1 fruit fly cellular context compared by ENCODE assay signal in genomic region chr2L:4847191-4847853, dm6.
A peak's percentile ranks its signal among the peaks of the same experiment; 100 is the strongest.
TF ChIP-seq lines count a peak whose summit lies in the region.

mxt (minus strand) TSS chr2L:4847295.
CG11927 (plus strand) TSS chr2L:4847766.

TF ChIP-seq in whole organism, embryonic, 481 proteins besides CTCF, POLR2A, EP300 and RAD21 (continued from another document and continues in another):
- TF ChIP-seq CG4328 (GFP tag; optimal IDR thresholded peaks at IDR 0.05; lab: Kevin White, UChicago) (peak; percentile 8), CG9932 (GFP tag; IDR thresholded peaks at IDR 0.05; lab: Robert Waterston, UW) (peak; percentile 85), corto (GFP tag; optimal IDR thresholded peaks at IDR 0.05; lab: Kevin White, UChicago) (no peak), Ada2b (GFP tag; IDR thresholded peaks at IDR 0.05; lab: Robert Waterston, UW) (no peak), slbo (GFP tag; IDR thresholded peaks at IDR 0.05; lab: Robert Waterston, UW) (peak; percentile 86), lola (GFP tag; optimal IDR thresholded peaks at IDR 0.05; lab: Kevin White, UChicago) (peak in 1 of 3 experiments; percentile 35), CG42726 (GFP tag; IDR thresholded peaks at IDR 0.05; lab: Robert Waterston, UW; ENCODE audit: partially characterized antibody) (peak; percentile 85; the same call in 1 of the 2 replicates), sisA (GFP tag; IDR thresholded peaks at IDR 0.05; lab: Robert Waterston, UW) (peak; percentile 51), CG13775 (GFP tag; optimal IDR thresholded peaks at IDR 0.05; lab: Kevin White, UChicago) (peak; percentile 59), pan (optimal IDR thresholded peaks at IDR 0.05; lab: Kevin White, UChicago) (no peak), pan (GFP tag; optimal IDR thresholded peaks at IDR 0.05 in 1 of 2, IDR thresholded peaks at IDR 0.05 in 1 of 2) (peak in 1 of 2 experiments; percentile 68), Pdp1 (GFP tag; optimal IDR thresholded peaks at IDR 0.05; lab: Kevin White, UChicago) (peak in 1 of 2 experiments; percentile 30), fd102C (GFP tag; optimal IDR thresholded peaks at IDR 0.05; lab: Kevin White, UChicago) (no peak), CG10543 (GFP tag; optimal IDR thresholded peaks at IDR 0.05; lab: Kevin White, UChicago) (peak; percentile 56), ERR (GFP tag; optimal IDR thresholded peaks at IDR 0.05; lab: Kevin White, UChicago) (no peak), ind (GFP tag; optimal IDR thresholded peaks at IDR 0.05; lab: Kevin White, UChicago) (peak; percentile 62), CG33213 (GFP tag; optimal IDR thresholded peaks at IDR 0.05; lab: Kevin White, UChicago) (peak; percentile 5), twi (tag; optimal IDR thresholded peaks at IDR 0.05; lab: Kevin White, UChicago) (no peak), HLH4C (GFP tag; IDR thresholded peaks at IDR 0.05; lab: Robert Waterston, UW; ENCODE audit: partially characterized antibody) (peak; percentile 76; the same call in 2 of the 3 replicates), so (GFP tag; IDR thresholded peaks at IDR 0.05; lab: Robert Waterston, UW) (no peak), mld (GFP tag; IDR thresholded peaks at IDR 0.05; lab: Robert Waterston, UW; ENCODE audit: partially characterized antibody) (peak; percentile 88; the same call in 2 of the 3 replicates), CG16813 (GFP tag; IDR thresholded peaks at IDR 0.05; lab: Robert Waterston, UW; ENCODE audit: partially characterized antibody) (peak; percentile 88), eve (GFP tag; optimal IDR thresholded peaks at IDR 0.05; lab: Kevin White, UChicago) (no peak), CG12659 (GFP tag; optimal IDR thresholded peaks at IDR 0.05; lab: Kevin White, UChicago) (peak; percentile 57), CG30403 (GFP tag; optimal IDR thresholded peaks at IDR 0.05; lab: Kevin White, UChicago) (peak; percentile 76), HmgZ (tag; optimal IDR thresholded peaks at IDR 0.05; lab: Kevin White, UChicago) (peak; percentile 36), bbx (GFP tag; IDR thresholded peaks at IDR 0.05; lab: Robert Waterston, UW; ENCODE audit: partially characterized antibody) (peak; percentile 88), Dll (GFP tag; IDR thresholded peaks at IDR 0.05; lab: Robert Waterston, UW; ENCODE audit: partially characterized antibody) (peak; percentile 93), Aef1 (GFP tag; IDR thresholded peaks at IDR 0.05; lab: Robert Waterston, UW) (peak; percentile 20; the same call in 2 of the 3 replicates), CG17829 (tag; optimal IDR thresholded peaks at IDR 0.05; lab: Kevin White, UChicago) (peak; percentile 17), CG4820 (GFP tag; optimal IDR thresholded peaks at IDR 0.05; lab: Kevin White, UChicago) (peak; percentile 21), fd3F (GFP tag; optimal IDR thresholded peaks at IDR 0.05; lab: Kevin White, UChicago) (peak; percentile 23), CG18764 (GFP tag; optimal IDR thresholded peaks at IDR 0.05; lab: Kevin White, UChicago) (peak; percentile 37), CG7963 (GFP tag; IDR thresholded peaks at IDR 0.05; lab: Robert Waterston, UW; ENCODE audit: partially characterized antibody) (peak; percentile 77), dpn (GFP tag; optimal IDR thresholded peaks at IDR 0.05; lab: Kevin White, UChicago) (peak; percentile 58 to 60), scrt (GFP tag; optimal IDR thresholded peaks at IDR 0.05; lab: Kevin White, UChicago) (no peak), kah (GFP tag; optimal IDR thresholded peaks at IDR 0.05; lab: Kevin White, UChicago) (no peak), seq (GFP tag; IDR thresholded peaks at IDR 0.05; lab: Robert Waterston, UW) (no peak), dysf (GFP tag; IDR thresholded peaks at IDR 0.05; lab: Robert Waterston, UW) (0 out of 3 replicates have a peak, but pooled peaks have one; percentile 26), zfh2 (GFP tag; optimal IDR thresholded peaks at IDR 0.05; lab: Kevin White, UChicago) (peak; percentile 65), CHES-1-like (GFP tag; optimal IDR thresholded peaks at IDR 0.05; lab: Kevin White, UChicago) (no peak), Lim3 (GFP tag; IDR thresholded peaks at IDR 0.05; lab: Robert Waterston, UW) (no peak), sob (GFP tag; IDR thresholded peaks at IDR 0.05; lab: Robert Waterston, UW) (peak; percentile 48; the same call in 1 of the 2 replicates), jing (GFP tag; optimal IDR thresholded peaks at IDR 0.05; lab: Kevin White, UChicago) (no peak), CG6791 (GFP tag; IDR thresholded peaks at IDR 0.05; lab: Robert Waterston, UW; ENCODE audit: partially characterized antibody) (peak; percentile 82), nerfin-2 (GFP tag; IDR thresholded peaks at IDR 0.05; lab: Robert Waterston, UW; ENCODE audit: partially characterized antibody) (peak; percentile 71), sug (tag; optimal IDR thresholded peaks at IDR 0.05; lab: Kevin White, UChicago) (peak; percentile 49), grau (tag; optimal IDR thresholded peaks at IDR 0.05; lab: Kevin White, UChicago) (peak; percentile 47), CG17361 (GFP tag; IDR thresholded peaks at IDR 0.05; lab: Robert Waterston, UW) (peak; percentile 71), Lhr (GFP tag; optimal IDR thresholded peaks at IDR 0.05; lab: Kevin White, UChicago) (peak; percentile 28), CG8924 (tag; optimal IDR thresholded peaks at IDR 0.05; lab: Kevin White, UChicago) (peak; percentile 56), esg (GFP tag; conservative IDR thresholded peaks at IDR 0.05; lab: Robert Waterston, UW) (peak; percentile 30; the same call in 1 of the 2 replicates), Bgb (GFP tag; IDR thresholded peaks at IDR 0.05; lab: Robert Waterston, UW; ENCODE audit: partially characterized antibody) (peak; percentile 90), CG11093 (GFP tag; IDR thresholded peaks at IDR 0.05; lab: Robert Waterston, UW) (0 out of 3 replicates have a peak, but pooled peaks have one; percentile 31), tgo (GFP tag; IDR thresholded peaks at IDR 0.05; lab: Robert Waterston, UW) (no peak), nmo (GFP tag; optimal IDR thresholded peaks at IDR 0.05; lab: Kevin White, UChicago) (peak; percentile 54), wor (GFP tag; IDR thresholded peaks at IDR 0.05; lab: Robert Waterston, UW) (no peak), Ets97D (GFP tag; optimal IDR thresholded peaks at IDR 0.05; lab: Kevin White, UChicago) (peak; percentile 41), CG1233 (GFP tag; optimal IDR thresholded peaks at IDR 0.05; lab: Kevin White, UChicago) (no peak), CG11696 (GFP tag; IDR thresholded peaks at IDR 0.05; lab: Robert Waterston, UW) (no peak), D19A (tag; optimal IDR thresholded peaks at IDR 0.05; lab: Kevin White, UChicago) (no peak), h (optimal IDR thresholded peaks at IDR 0.05; lab: Kevin White, UChicago) (no peak), trem (tag; optimal IDR thresholded peaks at IDR 0.05; lab: Kevin White, UChicago) (peak; percentile 10), Jarid2 (GFP tag; optimal IDR thresholded peaks at IDR 0.05; lab: Kevin White, UChicago) (no peak), gro (GFP tag; optimal IDR thresholded peaks at IDR 0.05; lab: Kevin White, UChicago) (no peak), grn (GFP tag; optimal IDR thresholded peaks at IDR 0.05; lab: Kevin White, UChicago) (no peak), dimm (GFP tag; IDR thresholded peaks at IDR 0.05; lab: Robert Waterston, UW) (no peak), zen2 (GFP tag; IDR thresholded peaks at IDR 0.05; lab: Robert Waterston, UW; ENCODE audit: partially characterized antibody) (peak; percentile 86), bab2 (GFP tag; optimal IDR thresholded peaks at IDR 0.05; lab: Kevin White, UChicago) (peak; percentile 38), CG34224 (GFP tag; IDR thresholded peaks at IDR 0.05; lab: Robert Waterston, UW; ENCODE audit: partially characterized antibody) (peak; percentile 85), CG11247 (GFP tag; IDR thresholded peaks at IDR 0.05; lab: Robert Waterston, UW) (peak; percentile 53), cas (GFP tag; IDR thresholded peaks at IDR 0.05; lab: Robert Waterston, UW) (0 out of 2 replicates have a peak, but pooled peaks have one; percentile 30), shn (GFP tag; optimal IDR thresholded peaks at IDR 0.05; lab: Kevin White, UChicago) (peak; percentile 49), Nf-YA (GFP tag; IDR thresholded peaks at IDR 0.05; lab: Robert Waterston, UW) (no peak), run (tag; optimal IDR thresholded peaks at IDR 0.05; lab: Kevin White, UChicago) (no peak), E2f2 (GFP tag; IDR thresholded peaks at IDR 0.05; lab: Robert Waterston, UW) (peak; percentile 54; the same call in 1 of the 2 replicates), CG13424 (tag; optimal IDR thresholded peaks at IDR 0.05; lab: Kevin White, UChicago) (peak; percentile 48), CG8089 (GFP tag; optimal IDR thresholded peaks at IDR 0.05; lab: Kevin White, UChicago) (peak; percentile 15), Rfx (GFP tag; IDR thresholded peaks at IDR 0.05; lab: Robert Waterston, UW) (peak; percentile 80), CG13296 (GFP tag; optimal IDR thresholded peaks at IDR 0.05; lab: Kevin White, UChicago) (no peak), phol (tag; optimal IDR thresholded peaks at IDR 0.05; lab: Kevin White, UChicago) (peak; percentile 47), CG14014 (GFP tag; IDR thresholded peaks at IDR 0.05; lab: Robert Waterston, UW) (0 out of 2 replicates have a peak, but pooled peaks have one; percentile 45), Meics (GFP tag; optimal IDR thresholded peaks at IDR 0.05; lab: Kevin White, UChicago) (peak; percentile 40), Fer2 (tag; optimal IDR thresholded peaks at IDR 0.05; lab: Kevin White, UChicago) (peak; percentile 12), CG1603 (tag; optimal IDR thresholded peaks at IDR 0.05; lab: Kevin White, UChicago) (no peak), pnt (GFP tag; optimal IDR thresholded peaks at IDR 0.05; lab: Kevin White, UChicago) (peak; percentile 56), CG12942 (GFP tag; optimal IDR thresholded peaks at IDR 0.05; lab: Kevin White, UChicago) (peak; percentile 7), CG2120 (GFP tag; optimal IDR thresholded peaks at IDR 0.05; lab: Kevin White, UChicago) (peak; percentile 73), HLHmδ (GFP tag; optimal IDR thresholded peaks at IDR 0.05; lab: Kevin White, UChicago) (no peak), CG12219 (GFP tag; optimal IDR thresholded peaks at IDR 0.05; lab: Kevin White, UChicago) (no peak), dmrt11E (tag; optimal IDR thresholded peaks at IDR 0.05; lab: Kevin White, UChicago) (peak; percentile 29), CG6689 (GFP tag; IDR thresholded peaks at IDR 0.05; lab: Robert Waterston, UW) (0 out of 2 replicates have a peak, but pooled peaks have one; percentile 28), CG15696 (tag; optimal IDR thresholded peaks at IDR 0.05; lab: Kevin White, UChicago) (peak; percentile 23), CG3995 (GFP tag; optimal IDR thresholded peaks at IDR 0.05; lab: Kevin White, UChicago) (peak; percentile 68), CG4424 (GFP tag; optimal IDR thresholded peaks at IDR 0.05; lab: Kevin White, UChicago) (peak; percentile 57), CG5180 (GFP tag; optimal IDR thresholded peaks at IDR 0.05; lab: Kevin White, UChicago) (no peak), Kr (GFP tag; optimal IDR thresholded peaks at IDR 0.05; lab: Kevin White, UChicago) (no peak), slou (GFP tag; optimal IDR thresholded peaks at IDR 0.05; lab: Kevin White, UChicago) (no peak), pum (GFP tag; optimal IDR thresholded peaks at IDR 0.05; lab: Kevin White, UChicago) (peak; percentile 30), Optix (GFP tag; IDR thresholded peaks at IDR 0.05; lab: Robert Waterston, UW) (peak; percentile 40; the same call in 1 of the 3 replicates), E2f1 (GFP tag; IDR thresholded peaks at IDR 0.05; lab: Robert Waterston, UW) (no peak), Rx (GFP tag; IDR thresholded peaks at IDR 0.05; lab: Robert Waterston, UW) (0 out of 2 replicates have a peak, but pooled peaks have one; percentile 13), ranshi (GFP tag; IDR thresholded peaks at IDR 0.05; lab: Robert Waterston, UW) (no peak), CG5953 (GFP tag; IDR thresholded peaks at IDR 0.05; lab: Robert Waterston, UW) (no peak), otp (GFP tag; IDR thresholded peaks at IDR 0.05; lab: Robert Waterston, UW) (0 out of 3 replicates have a peak, but pooled peaks have one; percentile 15), unc-4 (GFP tag; IDR thresholded peaks at IDR 0.05; lab: Robert Waterston, UW; ENCODE audit: partially characterized antibody) (peak; percentile 87), Myb (GFP tag; optimal IDR thresholded peaks at IDR 0.05; lab: Kevin White, UChicago) (peak; percentile 44), CG7786 (GFP tag; optimal IDR thresholded peaks at IDR 0.05; lab: Kevin White, UChicago) (peak; percentile 25), YL-1 (GFP tag; optimal IDR thresholded peaks at IDR 0.05; lab: Kevin White, UChicago) (no peak), CG12769 (tag; optimal IDR thresholded peaks at IDR 0.05; lab: Kevin White, UChicago) (no peak), CG34422 (GFP tag; IDR thresholded peaks at IDR 0.05; lab: Robert Waterston, UW) (peak; percentile 44; the same call in 1 of the 3 replicates), CG1529 (GFP tag; optimal IDR thresholded peaks at IDR 0.05; lab: Kevin White, UChicago) (no peak), kay (GFP tag; optimal IDR thresholded peaks at IDR 0.05; lab: Kevin White, UChicago) (peak; percentile 37), wdn (GFP tag; IDR thresholded peaks at IDR 0.05; lab: Robert Waterston, UW) (0 out of 2 replicates have a peak, but pooled peaks have one; percentile 32), dmrt99B (tag; optimal IDR thresholded peaks at IDR 0.05; lab: Kevin White, UChicago) (no peak), NFAT (GFP tag; IDR thresholded peaks at IDR 0.05; lab: Robert Waterston, UW) (peak; percentile 77), CG4617 (GFP tag; optimal IDR thresholded peaks at IDR 0.05; lab: Kevin White, UChicago; ENCODE audit: borderline replicate concordance) (peak; percentile 43), CG12104 (GFP tag; optimal IDR thresholded peaks at IDR 0.05; lab: Kevin White, UChicago) (peak; percentile 26), CG8765 (GFP tag; IDR thresholded peaks at IDR 0.05; lab: Robert Waterston, UW) (no peak), Hr3 (GFP tag; optimal IDR thresholded peaks at IDR 0.05; lab: Kevin White, UChicago) (peak; percentile 52), CG13287 (GFP tag; IDR thresholded peaks at IDR 0.05; lab: Robert Waterston, UW; ENCODE audit: partially characterized antibody) (peak; percentile 90), CG6272 (GFP tag; IDR thresholded peaks at IDR 0.05; lab: Robert Waterston, UW) (peak; percentile 55; the same call in 1 of the 2 replicates), CG14710 (tag; optimal IDR thresholded peaks at IDR 0.05; lab: Kevin White, UChicago) (peak; percentile 63), CG3163 (GFP tag; optimal IDR thresholded peaks at IDR 0.05; lab: Kevin White, UChicago) (peak; percentile 15), CG30020 (tag; optimal IDR thresholded peaks at IDR 0.05; lab: Kevin White, UChicago) (peak; percentile 44), CG3838 (GFP tag; optimal IDR thresholded peaks at IDR 0.05; lab: Kevin White, UChicago) (peak; percentile 7)
